Worm (Caenorhabditis elegans): ENCODE results near the gene puf-6.

ce11 chrII:13006283-13006682 is 37.0 kb downstream of the puf-6 start:
- TF ChIP-seq elt-1 (tag; optimal IDR thresholded peaks at IDR 0.05; ENCODE audit: borderline replicate concordance, insufficient read depth) (no peak), nhr-2 (tag; optimal IDR thresholded peaks at IDR 0.05) (no peak), unc-120 (tag; optimal IDR thresholded peaks at IDR 0.05; ENCODE audit: poor library complexity, severe bottlenecking) (no peak), nhr-76 (tag; optimal IDR thresholded peaks at IDR 0.05) (no peak), snpc-4 (tag; optimal IDR thresholded peaks at IDR 0.05) (no peak), ztf-11 (tag; optimal IDR thresholded peaks at IDR 0.05) (no peak), pha-4 (tag; optimal IDR thresholded peaks at IDR 0.05) (no peak), lsy-2 (tag; optimal IDR thresholded peaks at IDR 0.05) (no peak), ces-1 (GFP tag; optimal IDR thresholded peaks at IDR 0.05) (no peak), unc-39 (tag; optimal IDR thresholded peaks at IDR 0.05) (no peak), nhr-28 (tag; optimal IDR thresholded peaks at IDR 0.05) (no peak), zip-8 (tag; optimal IDR thresholded peaks at IDR 0.05) (no peak)

All from whole organism, mixed stage, embryonic.